Fruit fly (Drosophila melanogaster): Measurements from ENCODE around the gene Tim8.

dm6 chrX:11409647-11410046, 41.4 kb downstream of the Tim8 start, which contains the start of gene CG15196:
- TF ChIP-seq EcR (GFP tag; optimal IDR thresholded peaks at IDR 0.05) (no peak), CG32121 (GFP tag; IDR thresholded peaks at IDR 0.05) (no peak), rn (GFP tag; IDR thresholded peaks at IDR 0.05) (no peak), Pif1B (GFP tag; optimal IDR thresholded peaks at IDR 0.05) (no peak), CG13204 (GFP tag; optimal IDR thresholded peaks at IDR 0.05) (no peak), CG17806 (tag; optimal IDR thresholded peaks at IDR 0.05) (no peak), Ets98B (GFP tag; IDR thresholded peaks at IDR 0.05) (no peak), CG4496 (GFP tag; IDR thresholded peaks at IDR 0.05) (no peak), Snoo (tag; optimal IDR thresholded peaks at IDR 0.05) (no peak), gl (tag; optimal IDR thresholded peaks at IDR 0.05) (no peak), CG15710 (tag; optimal IDR thresholded peaks at IDR 0.05) (no peak), CG8159 (tag; optimal IDR thresholded peaks at IDR 0.05) (no peak), CG10348 (GFP tag; IDR thresholded peaks at IDR 0.05) (no peak), D1 (tag; optimal IDR thresholded peaks at IDR 0.05) (no peak)
